Worm (Caenorhabditis elegans) whole organism, midembryonic: Measurements from ENCODE around the gene C23G10.1.

Experiments used
- T22C8.4 ChIP-seq: fragments of 200-800 bp; sonication (Bioruptor generic); IDR thresholded peaks from 2 replicates; pipeline ENCODE4 v1.3.6; 2022; ENCODE audit warnings: missing genetic modification characterization, missing compliant biosample characterization
- cog-1 ChIP-seq: sonication (generic microtip); optimal IDR thresholded peaks from 2 replicates; lab custom pipeline; 2016; ENCODE audit warnings: missing genetic modification characterization, missing compliant biosample characterization
- flt-1 ChIP-seq: fragments of 200-800 bp; sonication (Bioruptor generic); IDR thresholded peaks from 2 replicates; pipeline ENCODE4 v1.3.6; 2022; ENCODE audit warnings: missing genetic modification characterization, missing compliant biosample characterization
- klf-2 ChIP-seq: fragments of 200-800 bp; sonication (Bioruptor generic); conservative IDR thresholded peaks from 2 replicates; pipeline ENCODE4 v1.3.6; 2022; ENCODE audit warnings: missing genetic modification reagents, missing genetic modification characterization, missing compliant biosample characterization
- med-1 ChIP-seq: sonication (generic microtip); optimal IDR thresholded peaks from 2 replicates; lab custom pipeline; 2017; ENCODE audit warnings: missing genetic modification characterization, mild to moderate bottlenecking, missing compliant biosample characterization, antibody characterized with exemption, missing genetic modification reagents; ENCODE audit not compliant: insufficient read depth
- tab-1 ChIP-seq: fragments of 200-800 bp; sonication (Bioruptor generic); IDR thresholded peaks from 2 replicates; pipeline ENCODE4 v1.3.6; 2022; ENCODE audit warnings: missing genetic modification characterization, missing compliant biosample characterization
- ztf-23 ChIP-seq: fragments of 200-800 bp; sonication (Bioruptor generic); IDR thresholded peaks from 2 replicates; pipeline ENCODE4 v1.3.6; 2022; ENCODE audit warnings: missing genetic modification reagents, missing genetic modification characterization, missing compliant biosample characterization

ce11 chrIII:6230870-6231269 lies 21.8 kb downstream of the C23G10.1 start, which contains the start of gene esyt-2:
- no peak for TF ChIP-seq T22C8.4
- TF ChIP-seq med-1 (GFP tag; lab: Kevin White, UChicago) = no peak
- no peak for TF ChIP-seq klf-2
- TF ChIP-seq tab-1 (GFP tag; lab: Robert Waterston, UW) = no peak
- no peak for TF ChIP-seq cog-1 (tag; lab: Kevin White, UChicago)
- no peak for TF ChIP-seq ztf-23 (GFP tag; lab: Robert Waterston, UW)
- no peak for TF ChIP-seq flt-1 (GFP tag; lab: Robert Waterston, UW)
